Worm (Caenorhabditis elegans) whole organism, L2 larva: Measurements from ENCODE around the gene ZK218.7.

ENCODE experiments used
- C34F6.9 ChIP-seq: fragments of 150-350 bp; optimal IDR thresholded peaks from 2 replicates; lab custom pipeline; 2014; ENCODE audit warnings: missing biosample characterization, missing genetic modification characterization
- F13H6.1 ChIP-seq: sonication (generic microtip); optimal IDR thresholded peaks from 2 replicates; lab custom pipeline; 2016; ENCODE audit warnings: missing genetic modification characterization, missing compliant biosample characterization
- R02D3.7 ChIP-seq: fragments of 150-350 bp; optimal IDR thresholded peaks from 2 replicates; lab custom pipeline; 2014; ENCODE audit warnings: missing biosample characterization, missing genetic modification characterization
- Y55F3AM.14 ChIP-seq: fragments of 200-800 bp; sonication (Bioruptor generic); optimal IDR thresholded peaks from 2 replicates; lab custom pipeline; 2018; ENCODE audit warnings: mild to moderate bottlenecking, missing genetic modification characterization, missing compliant biosample characterization
- ZK546.5 ChIP-seq: sonication (generic microtip); optimal IDR thresholded peaks from 2 replicates; lab custom pipeline; 2017; ENCODE audit warnings: missing biosample characterization, missing genetic modification characterization
- alr-1 ChIP-seq: fragments of 150-350 bp; optimal IDR thresholded peaks from 2 replicates; lab custom pipeline; 2014; ENCODE audit warnings: missing biosample characterization, missing genetic modification characterization
- ama-1 ChIP-seq: fragments of 150-350 bp; optimal IDR thresholded peaks from 2 replicates; lab custom pipeline; 2018; ENCODE audit warnings: inconsistent platforms
- ceh-16 ChIP-seq: fragments of 150-350 bp; optimal IDR thresholded peaks from 2 replicates; lab custom pipeline; 2014; ENCODE audit warnings: missing biosample characterization, missing genetic modification characterization
- dmd-4 ChIP-seq: sonication (generic microtip); optimal IDR thresholded peaks from 2 replicates; lab custom pipeline; 2017; ENCODE audit warnings: missing biosample characterization, missing genetic modification characterization
- egl-27 ChIP-seq: sonication (generic microtip); optimal IDR thresholded peaks from 3 replicates; lab custom pipeline; 2017; ENCODE audit warnings: missing biosample characterization, missing genetic modification reagents, missing genetic modification characterization
- elt-1 ChIP-seq: fragments of 150-350 bp; optimal IDR thresholded peaks from 2 replicates; lab custom pipeline; 2014; ENCODE audit warnings: missing biosample characterization, missing genetic modification characterization
- fos-1 ChIP-seq: fragments of 150-350 bp; optimal IDR thresholded peaks from 2 replicates; lab custom pipeline; 2014; ENCODE audit warnings: missing biosample characterization, missing genetic modification characterization
- lin-11 ChIP-seq: fragments of 150-350 bp; sonication (generic microtip); optimal IDR thresholded peaks from 2 replicates; lab custom pipeline; 2014; ENCODE audit warnings: missing biosample characterization, missing genetic modification characterization, inconsistent platforms, mixed read lengths
- lin-39 ChIP-seq: fragments of 150-350 bp; optimal IDR thresholded peaks from 2 replicates; lab custom pipeline; 2014; ENCODE audit warnings: missing biosample characterization, missing genetic modification reagents, missing genetic modification characterization
- lsy-2 ChIP-seq, 2 experiments: fragments of 150-350 bp in 1 of 2; sonication (generic microtip) in 1 of 2; optimal IDR thresholded peaks; 2 replicates each; lab custom pipeline; 2014 to 2017; ENCODE audit warnings: missing biosample characterization in 2 of 2, missing genetic modification characterization in 2 of 2
- mbf-1 ChIP-seq: sonication (generic microtip); optimal IDR thresholded peaks from 2 replicates; lab custom pipeline; 2017; ENCODE audit warnings: missing biosample characterization, missing genetic modification characterization
- nhr-12 ChIP-seq: fragments of 150-350 bp; optimal IDR thresholded peaks from 2 replicates; lab custom pipeline; 2014; ENCODE audit warnings: missing biosample characterization, missing genetic modification characterization
- nhr-129 ChIP-seq: fragments of 150-350 bp; optimal IDR thresholded peaks from 2 replicates; lab custom pipeline; 2014; ENCODE audit warnings: missing biosample characterization, missing genetic modification characterization
- nhr-21 ChIP-seq: fragments of 150-350 bp; optimal IDR thresholded peaks from 2 replicates; lab custom pipeline; 2014; ENCODE audit warnings: missing biosample characterization, missing genetic modification characterization
- nhr-23 ChIP-seq: fragments of 150-350 bp; optimal IDR thresholded peaks from 2 replicates; lab custom pipeline; 2014; ENCODE audit warnings: missing biosample characterization, missing genetic modification reagents, missing genetic modification characterization
- nhr-237 ChIP-seq: fragments of 150-350 bp; optimal IDR thresholded peaks from 2 replicates; lab custom pipeline; 2014; ENCODE audit warnings: missing biosample characterization, missing genetic modification characterization
- nhr-25 ChIP-seq: fragments of 150-350 bp; sonication (generic microtip); optimal IDR thresholded peaks from 3 replicates; lab custom pipeline; 2014; ENCODE audit warnings: missing biosample characterization, missing genetic modification characterization
- sem-4 ChIP-seq: fragments of 150-350 bp; optimal IDR thresholded peaks from 2 replicates; lab custom pipeline; 2014; ENCODE audit warnings: missing biosample characterization, missing genetic modification reagents, missing genetic modification characterization
- sma-3 ChIP-seq: sonication (generic microtip); optimal IDR thresholded peaks from 2 replicates; lab custom pipeline; 2016; ENCODE audit warnings: missing genetic modification reagents, missing genetic modification characterization, missing compliant biosample characterization
- unc-39 ChIP-seq: fragments of 150-350 bp; optimal IDR thresholded peaks from 2 replicates; lab custom pipeline; 2014; ENCODE audit warnings: missing biosample characterization, missing genetic modification characterization
- unc-62 ChIP-seq: fragments of 150-350 bp; optimal IDR thresholded peaks from 2 replicates; lab custom pipeline; 2014; ENCODE audit warnings: missing biosample characterization, missing genetic modification reagents, missing genetic modification characterization
- ztf-4 ChIP-seq: fragments of 150-350 bp; optimal IDR thresholded peaks from 2 replicates; lab custom pipeline; 2014; ENCODE audit warnings: missing biosample characterization, missing genetic modification characterization

The ZK218.7 gene

ce11 chrV:17108310-17108709 is 2.7 kb downstream of the ZK218.7 start, which contains the start of gene ZK218.11:
ZK218.11 (minus strand) TSS chrV:17108410.
- TF ChIP-seq Y55F3AM.14 (no peak), ZK546.5 (tag; lab: Kevin White, UChicago) (no peak), elt-1 (tag; lab: Kevin White, UChicago) (no peak), nhr-25 (tag; lab: Kevin White, UChicago) (no peak), sma-3 (GFP tag; lab: Kevin White, UChicago) (no peak)

ce11 chrV:17151292-17151691 is 45.7 kb downstream of the ZK218.7 start:
- TF ChIP-seq lsy-2 (tag; optimal IDR thresholded peaks at IDR 0.05; lab: Kevin White, UChicago), result no peak
- no peak for TF ChIP-seq nhr-21 (tag; lab: Kevin White, UChicago)
- no peak for TF ChIP-seq ama-1 (lab: Kevin White, UChicago)
- TF ChIP-seq unc-39 (tag; lab: Kevin White, UChicago), result no peak
- TF ChIP-seq nhr-129 (tag; lab: Kevin White, UChicago), result no peak
- TF ChIP-seq dmd-4 (tag; lab: Kevin White, UChicago), result no peak
- no peak for TF ChIP-seq mbf-1 (tag; lab: Kevin White, UChicago)
- no peak for TF ChIP-seq egl-27 (tag; lab: Kevin White, UChicago)
- no peak for TF ChIP-seq elt-1 (tag; lab: Kevin White, UChicago)
- TF ChIP-seq nhr-12 (tag; lab: Kevin White, UChicago), result no peak

ce11 chrV:17154944-17155343 is 49.4 kb downstream of the ZK218.7 start:
- TF ChIP-seq F13H6.1 (no peak), ztf-4 (tag; lab: Kevin White, UChicago) (no peak), nhr-12 (tag; lab: Kevin White, UChicago) (no peak), ceh-16 (tag; lab: Kevin White, UChicago) (no peak), sem-4 (tag; lab: Kevin White, UChicago) (no peak), dmd-4 (tag; lab: Kevin White, UChicago) (no peak), unc-62 (no peak), egl-27 (tag; lab: Kevin White, UChicago) (no peak), nhr-237 (tag; lab: Kevin White, UChicago) (no peak), elt-1 (tag; lab: Kevin White, UChicago) (no peak), alr-1 (tag; lab: Kevin White, UChicago) (no peak), lin-11 (tag; lab: Kevin White, UChicago) (no peak)

ce11 chrV:17155384-17155858 is 49.8 kb downstream of the ZK218.7 start, which contains the start of gene F40D4.17:
F40D4.17 (minus strand) TSS chrV:17155434.
- TF ChIP-seq sem-4 (tag; lab: Kevin White, UChicago) (no peak), lin-39 (no peak), sma-3 (GFP tag; lab: Kevin White, UChicago) (no peak), nhr-129 (tag; lab: Kevin White, UChicago) (no peak), fos-1 (tag; lab: Kevin White, UChicago) (no peak), lin-11 (tag; lab: Kevin White, UChicago) (no peak), nhr-23 (no peak), R02D3.7 (tag; lab: Kevin White, UChicago) (no peak), ama-1 (lab: Kevin White, UChicago) (no peak), C34F6.9 (tag; lab: Kevin White, UChicago) (no peak)
